Fruit fly (Drosophila melanogaster) whole organism, embryonic: ENCODE results near the gene CG4374.

Source experiments
- Bteb2 ChIP-seq: fragments of 200-800 bp; sonication (Bioruptor generic); optimal IDR thresholded peaks from 2 replicates; lab custom pipeline; 2016; ENCODE audit warnings: missing biosample characterization, missing genetic modification characterization
- CG10267 ChIP-seq: fragments of 200-800 bp; sonication (Bioruptor generic); optimal IDR thresholded peaks from 2 replicates; lab custom pipeline; 2018; ENCODE audit warnings: missing biosample characterization, mild to moderate bottlenecking, missing genetic modification characterization, moderate library complexity
- CG11085 ChIP-seq: fragments of 200-800 bp; sonication (Bioruptor generic); IDR thresholded peaks from 2 replicates; pipeline ENCODE4 v1.3.6; 2022; ENCODE audit warnings: missing biosample characterization, missing genetic modification characterization
- CG11504 ChIP-seq: fragments of 200-800 bp; sonication (Bioruptor generic); optimal IDR thresholded peaks from 3 replicates; lab custom pipeline; 2019; ENCODE audit warnings: missing biosample characterization, mild to moderate bottlenecking, missing genetic modification characterization, moderate library complexity
- CG16779 ChIP-seq: fragments of 200-800 bp; sonication (Bioruptor generic); IDR thresholded peaks from 2 replicates; pipeline ENCODE4 v1.3.6; 2022; ENCODE audit warnings: missing biosample characterization, missing genetic modification characterization
- CG1832 ChIP-seq: fragments of 200-800 bp; sonication (Bioruptor generic); optimal IDR thresholded peaks from 2 replicates; lab custom pipeline; 2017; ENCODE audit warnings: missing biosample characterization, mild to moderate bottlenecking, missing genetic modification characterization, inconsistent platforms
- CG2129 ChIP-seq: fragments of 200-800 bp; sonication (Bioruptor generic); IDR thresholded peaks from 2 replicates; pipeline ENCODE4 v1.3.6; 2022; ENCODE audit warnings: missing biosample characterization, missing genetic modification characterization; ENCODE audit not compliant: partially characterized antibody
- CG3065 ChIP-seq: fragments of 200-800 bp; sonication (Bioruptor generic); optimal IDR thresholded peaks from 2 replicates; lab custom pipeline; 2016; ENCODE audit warnings: missing biosample characterization, missing genetic modification characterization
- CG31224 ChIP-seq: fragments of 200-800 bp; sonication (Bioruptor generic); IDR thresholded peaks from 2 replicates; pipeline ENCODE4 v1.3.6; 2022; ENCODE audit warnings: missing biosample characterization, missing genetic modification characterization
- CG32772 ChIP-seq: fragments of 200-800 bp; sonication (Bioruptor generic); IDR thresholded peaks from 2 replicates; pipeline ENCODE4 v1.3.6; 2022; ENCODE audit warnings: missing biosample characterization, missing genetic modification characterization
- CG5180 ChIP-seq: fragments of 200-800 bp; sonication (Bioruptor generic); optimal IDR thresholded peaks from 3 replicates; lab custom pipeline; 2017; ENCODE audit warnings: missing biosample characterization, missing genetic modification characterization, mild to moderate bottlenecking, moderate library complexity, missing genetic modification reagents
- CG5245 ChIP-seq: fragments of 200-800 bp; sonication (Bioruptor generic); optimal IDR thresholded peaks from 3 replicates; lab custom pipeline; 2016; ENCODE audit warnings: missing biosample characterization, missing genetic modification characterization
- CG7928 ChIP-seq: fragments of 200-800 bp; sonication (Bioruptor generic); optimal IDR thresholded peaks from 2 replicates; lab custom pipeline; 2017; ENCODE audit warnings: missing biosample characterization, mild to moderate bottlenecking, missing genetic modification characterization
- CG9215 ChIP-seq: fragments of 200-800 bp; sonication (Bioruptor generic); IDR thresholded peaks from 2 replicates; pipeline ENCODE4 v1.3.6; 2022; ENCODE audit warnings: missing biosample characterization, missing genetic modification characterization
- CG9817 ChIP-seq: fragments of 200-800 bp; sonication (Bioruptor generic); optimal IDR thresholded peaks from 2 replicates; lab custom pipeline; 2018; ENCODE audit warnings: missing biosample characterization, mild to moderate bottlenecking, missing genetic modification characterization, moderate library complexity
- CTCF ChIP-seq: fragments of 200-800 bp; sonication (Bioruptor generic); optimal IDR thresholded peaks from 2 replicates; lab custom pipeline; 2017; ENCODE audit warnings: missing biosample characterization, mild to moderate bottlenecking, missing genetic modification characterization, moderate library complexity
- Camta ChIP-seq: fragments of 200-800 bp; sonication (Bioruptor generic); optimal IDR thresholded peaks from 2 replicates; lab custom pipeline; 2016; ENCODE audit warnings: missing biosample characterization, missing genetic modification characterization
- CoRest ChIP-seq: fragments of 200-800 bp; sonication (Bioruptor generic); optimal IDR thresholded peaks from 3 replicates; lab custom pipeline; 2018; ENCODE audit warnings: missing biosample characterization, mild to moderate bottlenecking, missing genetic modification characterization, moderate library complexity
- H15 ChIP-seq: fragments of 200-800 bp; sonication (Bioruptor generic); IDR thresholded peaks from 3 replicates; pipeline ENCODE4 v1.3.6; 2022; ENCODE audit warnings: missing biosample characterization, missing genetic modification characterization
- HHEX ChIP-seq: fragments of 200-800 bp; sonication (Bioruptor generic); optimal IDR thresholded peaks from 3 replicates; lab custom pipeline; 2017; ENCODE audit warnings: missing biosample characterization, mild to moderate bottlenecking, missing genetic modification characterization, missing genetic modification reagents
- Lhr ChIP-seq: fragments of 200-800 bp; sonication (Bioruptor generic); optimal IDR thresholded peaks from 3 replicates; lab custom pipeline; 2017; ENCODE audit warnings: mild to moderate bottlenecking, missing biosample characterization, missing genetic modification reagents, missing genetic modification characterization
- MTF-1 ChIP-seq: fragments of 200-800 bp; sonication (Bioruptor generic); optimal IDR thresholded peaks from 2 replicates; lab custom pipeline; 2018; ENCODE audit warnings: missing biosample characterization, mild to moderate bottlenecking, missing genetic modification characterization, borderline replicate concordance
- Med ChIP-seq: fragments of 200-800 bp; sonication (Bioruptor generic); peaks from one replicate; lab custom pipeline; 2016; ENCODE audit warnings: missing biosample characterization, missing genetic modification characterization, mild to moderate bottlenecking, inconsistent platforms, moderate library complexity
- Sox102F ChIP-seq: fragments of 200-800 bp; sonication (Bioruptor generic); optimal IDR thresholded peaks from 2 replicates; lab custom pipeline; 2018; ENCODE audit warnings: missing biosample characterization, mild to moderate bottlenecking, missing genetic modification characterization, moderate library complexity
- Sry-δ ChIP-seq: fragments of 200-800 bp; sonication (Bioruptor generic); optimal IDR thresholded peaks from 2 replicates; lab custom pipeline; 2016; ENCODE audit warnings: missing biosample characterization, missing genetic modification characterization
- Taf1 ChIP-seq: fragments of 200-800 bp; sonication (Bioruptor generic); IDR thresholded peaks from 2 replicates; pipeline ENCODE4 v1.3.6; 2022; ENCODE audit warnings: missing biosample characterization, missing genetic modification characterization
- YL-1 ChIP-seq: fragments of 200-800 bp; sonication (Bioruptor generic); optimal IDR thresholded peaks from 3 replicates; lab custom pipeline; 2017; ENCODE audit warnings: missing biosample characterization, mild to moderate bottlenecking, missing genetic modification characterization
- amos ChIP-seq: fragments of 200-800 bp; sonication (Bioruptor generic); IDR thresholded peaks from 2 replicates; pipeline ENCODE4 v1.3.6; 2022; ENCODE audit warnings: missing biosample characterization, missing genetic modification characterization; ENCODE audit not compliant: partially characterized antibody
- caup ChIP-seq: fragments of 200-800 bp; sonication (Bioruptor generic); optimal IDR thresholded peaks from 3 replicates; lab custom pipeline; 2017; ENCODE audit warnings: missing biosample characterization, mild to moderate bottlenecking, missing genetic modification characterization, moderate library complexity; ENCODE audit not compliant: severe bottlenecking
- crc ChIP-seq: fragments of 200-800 bp; sonication (Bioruptor generic); optimal IDR thresholded peaks from 2 replicates; lab custom pipeline; 2016; ENCODE audit warnings: missing biosample characterization, missing genetic modification characterization
- fu2 ChIP-seq: fragments of 200-800 bp; sonication (Bioruptor generic); optimal IDR thresholded peaks from 2 replicates; lab custom pipeline; 2016; ENCODE audit warnings: missing biosample characterization, missing genetic modification characterization
- gce ChIP-seq: fragments of 200-800 bp; sonication (Bioruptor generic); IDR thresholded peaks from 3 replicates; pipeline ENCODE4 v1.3.6; 2022; ENCODE audit warnings: missing biosample characterization, missing genetic modification characterization
- kay ChIP-seq: fragments of 200-800 bp; sonication (Bioruptor generic); optimal IDR thresholded peaks from 2 replicates; lab custom pipeline; 2016; ENCODE audit warnings: missing biosample characterization, missing genetic modification characterization
- pan ChIP-seq, 4 experiments: fragments of >200 bp in 3 of 4; fragments of 200-800 bp in 1 of 4; sonication (Bioruptor generic) in 1 of 4; optimal IDR thresholded peaks in 3 of 4; IDR thresholded peaks in 1 of 4; 2 replicates each; pipeline versions ENCODE4 v1.3.6 to Lab custom; 2017 to 2022; ENCODE audit warnings: missing biosample characterization in 2 of 4, missing genetic modification characterization in 2 of 4, mixed read lengths in 1 of 4
- pho ChIP-seq: fragments of 200-800 bp; sonication (Bioruptor generic); optimal IDR thresholded peaks from 2 replicates; lab custom pipeline; 2016; ENCODE audit warnings: missing biosample characterization, missing genetic modification characterization
- pzg ChIP-seq: fragments of 200-800 bp; sonication (Bioruptor generic); optimal IDR thresholded peaks from 3 replicates; lab custom pipeline; 2018; ENCODE audit warnings: missing biosample characterization, mild to moderate bottlenecking, missing genetic modification characterization, moderate library complexity
- repo ChIP-seq: fragments of 200-800 bp; sonication (Bioruptor generic); optimal IDR thresholded peaks from 2 replicates; lab custom pipeline; 2016; ENCODE audit warnings: missing biosample characterization, missing genetic modification characterization
- sisA ChIP-seq: fragments of 200-800 bp; sonication (Bioruptor generic); IDR thresholded peaks from 2 replicates; pipeline ENCODE4 v1.3.6; 2022; ENCODE audit warnings: missing biosample characterization, missing genetic modification characterization
- unc-4 ChIP-seq: fragments of 200-800 bp; sonication (Bioruptor generic); IDR thresholded peaks from 2 replicates; pipeline ENCODE4 v1.3.6; 2022; ENCODE audit warnings: missing biosample characterization, missing genetic modification characterization; ENCODE audit not compliant: partially characterized antibody
- wek ChIP-seq: fragments of 200-800 bp; sonication (Bioruptor generic); optimal IDR thresholded peaks from 3 replicates; lab custom pipeline; 2018; ENCODE audit warnings: missing biosample characterization, mild to moderate bottlenecking, missing genetic modification characterization, moderate library complexity

The CG4374 gene

dm6 chr3R:23407880-23408279 lies 64.2 kb downstream of the CG4374 start (continued):
- no peak for TF ChIP-seq CG2129 (GFP tag; lab: Robert Waterston, UW)
- no peak for TF ChIP-seq repo (GFP tag; lab: Kevin White, UChicago)
- TF ChIP-seq YL-1: no peak
- TF ChIP-seq HHEX: no peak
- TF ChIP-seq CoRest (tag; lab: Kevin White, UChicago): peak; percentile 2
- TF ChIP-seq Sox102F (GFP tag; lab: Kevin White, UChicago): peak; percentile 34
- TF ChIP-seq, all 482 proteins: peak for 4

dm6 chr3R:23405209-23405608 lies 66.9 kb downstream of the CG4374 start, which contains the start of gene Ir94e:
TSS of gene Ir94e (plus strand) at chr3R:23405509.
- no peak for TF ChIP-seq pan (optimal IDR thresholded peaks at IDR 0.05; lab: Kevin White, UChicago)
- no peak for TF ChIP-seq pan (GFP tag; optimal IDR thresholded peaks at IDR 0.05 in 1 of 2, IDR thresholded peaks at IDR 0.05 in 1 of 2)
- no peak for TF ChIP-seq CG9817 (tag; lab: Kevin White, UChicago)
- no peak for TF ChIP-seq Taf1 (GFP tag; lab: Robert Waterston, UW)
- no peak for TF ChIP-seq Lhr (GFP tag; lab: Kevin White, UChicago)
- no peak for TF ChIP-seq kay (GFP tag; lab: Kevin White, UChicago)
- no peak for TF ChIP-seq CG3065 (GFP tag; lab: Kevin White, UChicago)
- no peak for TF ChIP-seq CG31224

- no peak for TF ChIP-seq sisA
- no peak for TF ChIP-seq amos (GFP tag; lab: Robert Waterston, UW)
- no peak for TF ChIP-seq CG5245 (GFP tag; lab: Kevin White, UChicago)
- TF ChIP-seq pho: no peak
- no peak for TF ChIP-seq Camta
- no peak for TF ChIP-seq Med (GFP tag; lab: Kevin White, UChicago)
- no peak for TF ChIP-seq unc-4 (GFP tag; lab: Robert Waterston, UW)
- TF ChIP-seq MTF-1 (GFP tag; lab: Kevin White, UChicago): no peak
- no peak for TF ChIP-seq CG1832 (GFP tag; lab: Kevin White, UChicago)
- TF ChIP-seq CG7928: no peak
- no peak for TF ChIP-seq pzg (GFP tag; lab: Kevin White, UChicago)
- TF ChIP-seq CG9215: no peak
- TF ChIP-seq CG10267 (tag; lab: Kevin White, UChicago): no peak
- no peak for TF ChIP-seq CG11504 (tag; lab: Kevin White, UChicago)
- TF ChIP-seq, all 482 proteins: peak for 0
Measured at dm6 chr3R:23403628-23404027, 68.5 kb downstream of the CG4374 start, which contains the start of gene CG17380. TSS of gene CG17380 (minus strand) at chr3R:23403728.

dm6 chr3R:23402508-23402907 lies 69.6 kb downstream of the CG4374 start, which contains the start of gene Ir94d:
TSS of gene Ir94d (plus strand) at chr3R:23402808.
- TF ChIP-seq fu2: no peak
- no peak for TF ChIP-seq CG5180
- no peak for TF ChIP-seq CG11085 (GFP tag; lab: Robert Waterston, UW)
- TF ChIP-seq Camta: no peak
- no peak for TF ChIP-seq caup (GFP tag; lab: Kevin White, UChicago)
- TF ChIP-seq CG32772 (GFP tag; lab: Robert Waterston, UW): no peak
- TF ChIP-seq wek: no peak
- TF ChIP-seq CTCF (GFP tag; lab: Kevin White, UChicago): no peak
- TF ChIP-seq Sry-δ (GFP tag; lab: Kevin White, UChicago): no peak
- no peak for TF ChIP-seq Bteb2 (GFP tag; lab: Kevin White, UChicago)
- no peak for TF ChIP-seq crc
- TF ChIP-seq H15 (GFP tag; lab: Robert Waterston, UW): no peak
- no peak for TF ChIP-seq gce (GFP tag; lab: Robert Waterston, UW)
- no peak for TF ChIP-seq CG16779 (GFP tag; lab: Robert Waterston, UW)
